Fruit fly (Drosophila melanogaster) Kc167 (cell line): Measurements from ENCODE around the gene CrebA.

ENCODE experiments used
- Sin3A ChIP-seq: fragments of >200 bp; optimal IDR thresholded peaks from 2 replicates; lab custom pipeline; 2018; ENCODE audit warnings: missing external identifiers
- h ChIP-seq: fragments of >200 bp; optimal IDR thresholded peaks from 3 replicates; lab custom pipeline; 2018; ENCODE audit warnings: missing external identifiers
- insv ChIP-seq: fragments of >200 bp; optimal IDR thresholded peaks from 3 replicates; lab custom pipeline; 2018; ENCODE audit warnings: missing external identifiers
- psq ChIP-seq: fragments of >200 bp; optimal IDR thresholded peaks from 2 replicates; lab custom pipeline; 2017; ENCODE audit warnings: missing external identifiers

DNA sequence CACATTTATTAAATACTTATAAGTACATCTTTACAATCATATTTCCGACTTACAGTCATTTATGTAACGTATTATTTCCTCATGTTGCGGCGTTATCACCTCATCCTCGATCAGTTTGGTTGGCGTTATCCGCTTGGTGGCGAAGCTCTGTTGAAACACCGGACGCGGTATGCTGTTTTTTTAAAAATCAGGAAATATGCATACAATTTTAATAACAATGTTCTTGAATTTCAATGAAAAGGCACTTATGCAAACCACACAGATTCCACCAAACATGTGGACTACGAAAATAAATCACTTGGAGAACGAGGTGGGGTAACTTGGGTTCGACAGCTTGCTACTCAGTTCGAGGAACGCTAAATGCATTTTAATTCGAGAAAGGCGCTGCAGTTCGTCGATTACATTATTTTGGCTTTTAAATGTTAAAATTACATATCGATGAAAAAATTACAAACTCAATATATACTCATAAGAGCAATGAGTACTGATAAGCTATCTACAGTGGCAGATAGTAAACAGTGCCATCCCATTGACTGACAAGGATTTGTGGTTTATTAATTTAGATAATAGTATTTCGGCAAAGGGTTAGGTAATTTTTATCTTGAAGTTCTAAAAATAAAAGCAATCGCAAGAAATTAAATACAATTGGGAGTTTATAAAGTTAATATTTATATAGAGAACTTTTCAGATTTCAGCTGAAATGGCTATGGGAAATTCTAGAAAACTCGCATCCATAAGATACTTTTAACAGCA is 28.8 kb upstream of the CrebA start:
- TF ChIP-seq psq (lab: Kevin White, UChicago): no peak
- TF ChIP-seq insv (lab: Kevin White, UChicago): no peak
- TF ChIP-seq Sin3A: no peak
- TF ChIP-seq h (lab: Kevin White, UChicago): no peak
